Fruit fly (Drosophila melanogaster) whole organism, prepupa: ENCODE measurements around the gene ct.

Experiments
- CG10631 ChIP-seq: fragments of 200-800 bp; sonication (Bioruptor generic); optimal IDR thresholded peaks from 2 replicates; lab custom pipeline; 2016; ENCODE audit warnings: missing biosample characterization, missing genetic modification characterization
- CG11294 ChIP-seq: fragments of 200-800 bp; sonication (Bioruptor generic); IDR thresholded peaks from 2 replicates; pipeline ENCODE4 v1.3.6; 2022; ENCODE audit warnings: missing biosample characterization, missing genetic modification characterization
- CG31627 ChIP-seq: fragments of 200-800 bp; sonication (Bioruptor generic); optimal IDR thresholded peaks from 3 replicates; lab custom pipeline; 2016; ENCODE audit warnings: missing biosample characterization, missing genetic modification characterization
- CG3919 ChIP-seq: fragments of 200-800 bp; sonication (Bioruptor generic); optimal IDR thresholded peaks from 3 replicates; lab custom pipeline; 2016; ENCODE audit warnings: missing biosample characterization, missing genetic modification characterization
- CG6163 ChIP-seq: fragments of 200-800 bp; sonication (Bioruptor generic); IDR thresholded peaks from 3 replicates; pipeline ENCODE4 v1.3.6; 2022; ENCODE audit warnings: missing biosample characterization, missing genetic modification characterization
- Eip75B ChIP-seq: fragments of 200-800 bp; sonication (Bioruptor generic); optimal IDR thresholded peaks from 3 replicates; lab custom pipeline; 2016; ENCODE audit warnings: missing biosample characterization, missing genetic modification characterization
- Gug ChIP-seq: fragments of 200-800 bp; sonication (Bioruptor generic); IDR thresholded peaks from 2 replicates; pipeline ENCODE4 v1.3.6; 2022; ENCODE audit warnings: missing biosample characterization, missing genetic modification characterization
- Hr4 ChIP-seq: fragments of 200-800 bp; sonication (Bioruptor generic); optimal IDR thresholded peaks from 3 replicates; lab custom pipeline; 2016; ENCODE audit warnings: missing biosample characterization, missing genetic modification characterization
- Lpt ChIP-seq: fragments of 200-800 bp; sonication (Bioruptor generic); optimal IDR thresholded peaks from 3 replicates; lab custom pipeline; 2016; ENCODE audit warnings: missing biosample characterization, missing genetic modification characterization
- Sox102F ChIP-seq: fragments of 200-800 bp; sonication (Bioruptor generic); optimal IDR thresholded peaks from 2 replicates; lab custom pipeline; 2016; ENCODE audit warnings: missing biosample characterization, mild to moderate bottlenecking, missing genetic modification characterization
- dsx ChIP-seq: fragments of 200-800 bp; optimal IDR thresholded peaks from 3 replicates; lab custom pipeline; 2019; ENCODE audit warnings: missing biosample characterization, mild to moderate bottlenecking, missing genetic modification characterization, moderate library complexity; ENCODE audit not compliant: poor library complexity, severe bottlenecking
- topi ChIP-seq: fragments of 200-800 bp; sonication (Bioruptor generic); optimal IDR thresholded peaks from 3 replicates; lab custom pipeline; 2016; ENCODE audit warnings: missing biosample characterization, missing genetic modification characterization

dm6 chrX:7586031-7586430, 22.2 kb upstream of the ct start, which contains the start of gene CG12689:
- TF ChIP-seq CG3919 (GFP tag; lab: Kevin White, UChicago) (no peak), Sox102F (GFP tag; lab: Kevin White, UChicago) (no peak), CG11294 (no peak), CG10631 (no peak), CG31627 (no peak), dsx (GFP tag; lab: Kevin White, UChicago) (no peak), Eip75B (no peak), Gug (GFP tag; lab: Robert Waterston, UW) (no peak), CG6163 (no peak), Lpt (GFP tag; lab: Kevin White, UChicago) (no peak), Hr4 (no peak), topi (GFP tag; lab: Kevin White, UChicago) (no peak)
